Worm (Caenorhabditis elegans): ENCODE data around the gene cpg-2.

The cpg-2 gene

DNA sequence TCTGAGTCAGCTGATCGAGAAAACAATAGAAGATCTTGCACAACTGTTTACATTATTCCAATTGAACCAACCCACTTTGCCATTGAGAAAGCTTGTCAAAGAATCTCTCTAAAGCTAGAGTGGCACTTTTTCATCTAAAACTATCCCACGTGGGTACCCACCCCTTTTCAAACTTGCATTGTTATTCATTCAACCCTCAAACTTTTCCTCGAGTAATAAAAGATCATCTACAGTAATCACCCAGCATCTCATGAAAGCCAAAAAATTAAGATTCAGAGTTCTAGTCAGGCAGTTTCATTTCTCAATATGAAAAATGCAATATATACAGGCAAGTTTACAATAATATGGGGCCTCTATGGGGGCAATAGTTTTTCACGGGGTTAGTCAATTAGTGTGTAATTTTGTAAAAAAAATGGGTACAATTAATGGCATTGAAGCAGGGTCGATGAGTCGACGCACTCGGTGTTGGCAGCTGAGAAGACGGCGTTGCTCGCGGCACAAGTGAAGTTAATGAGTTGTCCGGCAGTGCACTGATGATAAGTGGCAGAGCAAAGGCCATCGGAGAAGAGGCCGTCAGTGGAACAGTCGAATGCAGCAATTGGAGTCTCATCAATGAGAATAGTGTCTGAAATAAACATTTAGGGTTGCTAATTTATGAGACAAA is 1.8 kb downstream of the cpg-2 start:
- TF ChIP-seq lin-13 (tag; optimal IDR thresholded peaks at IDR 0.05), result no peak
- no peak for TF ChIP-seq ham-2 (GFP tag; optimal IDR thresholded peaks at IDR 0.05)
- no peak for TF ChIP-seq ces-1 (GFP tag; optimal IDR thresholded peaks at IDR 0.05)
- no peak for TF ChIP-seq elt-1 (tag; optimal IDR thresholded peaks at IDR 0.05; ENCODE audit: borderline replicate concordance, insufficient read depth)
- no peak for TF ChIP-seq nhr-12 (tag; optimal IDR thresholded peaks at IDR 0.05)
- no peak for TF ChIP-seq elt-3 (tag; optimal IDR thresholded peaks at IDR 0.05)
- no peak for TF ChIP-seq mep-1 (tag; optimal IDR thresholded peaks at IDR 0.05)
- TF ChIP-seq M03D4.4 (tag; optimal IDR thresholded peaks at IDR 0.05), result no peak
- TF ChIP-seq flh-1 (GFP tag; optimal IDR thresholded peaks at IDR 0.05), result no peak
- TF ChIP-seq lin-32 (GFP tag; optimal IDR thresholded peaks at IDR 0.05), result no peak
- TF ChIP-seq sptf-1 (tag; optimal IDR thresholded peaks at IDR 0.05), result no peak
- TF ChIP-seq nhr-28 (tag; optimal IDR thresholded peaks at IDR 0.05), result no peak

DNA sequence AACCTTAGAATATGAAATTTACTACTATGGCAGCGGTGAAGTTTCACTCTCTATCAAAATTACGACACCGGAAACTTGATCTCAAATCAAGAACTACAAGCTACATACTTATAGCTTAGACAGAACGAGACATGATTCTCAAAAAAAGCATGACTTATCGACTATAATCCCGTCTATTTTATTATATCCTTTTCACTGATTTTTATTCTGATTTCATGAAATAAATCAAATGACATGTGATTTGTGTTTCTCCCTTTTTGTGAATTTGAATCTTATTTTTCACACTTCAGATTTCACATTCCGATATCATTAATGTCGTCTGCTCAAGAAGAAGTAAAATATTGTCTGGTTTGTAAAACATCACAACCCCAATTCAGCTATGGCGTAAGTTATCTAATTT is 3.8 kb downstream of the cpg-2 start, which contains the start of gene ZK418.11:
TSS of gene ZK418.11 (plus strand) at position 289 of the 400 bp plus-strand sequence.
- TF ChIP-seq mls-2 (tag; optimal IDR thresholded peaks at IDR 0.05) (no peak), zip-8 (tag; optimal IDR thresholded peaks at IDR 0.05) (no peak), nhr-2 (tag; optimal IDR thresholded peaks at IDR 0.05) (no peak), unc-120 (tag; optimal IDR thresholded peaks at IDR 0.05; ENCODE audit: poor library complexity, severe bottlenecking) (no peak), nhr-12 (tag; optimal IDR thresholded peaks at IDR 0.05) (no peak), flh-1 (GFP tag; optimal IDR thresholded peaks at IDR 0.05) (no peak), mep-1 (tag; optimal IDR thresholded peaks at IDR 0.05) (no peak), M03D4.4 (tag; optimal IDR thresholded peaks at IDR 0.05) (no peak), ceh-39 (tag; optimal IDR thresholded peaks at IDR 0.05) (no peak), elt-1 (tag; optimal IDR thresholded peaks at IDR 0.05; ENCODE audit: borderline replicate concordance, insufficient read depth) (no peak), drap-1 (GFP tag; optimal IDR thresholded peaks at IDR 0.05) (no peak), blmp-1 (tag; optimal IDR thresholded peaks at IDR 0.05) (no peak), mab-5 (tag; optimal IDR thresholded peaks at IDR 0.05) (no peak), sem-2 (GFP tag; optimal IDR thresholded peaks at IDR 0.05) (no peak), ceh-83 (GFP tag; optimal IDR thresholded peaks at IDR 0.05) (no peak), snpc-4 (tag; optimal IDR thresholded peaks at IDR 0.05) (no peak), bed-3 (GFP tag; optimal IDR thresholded peaks at IDR 0.05) (no peak)

DNA sequence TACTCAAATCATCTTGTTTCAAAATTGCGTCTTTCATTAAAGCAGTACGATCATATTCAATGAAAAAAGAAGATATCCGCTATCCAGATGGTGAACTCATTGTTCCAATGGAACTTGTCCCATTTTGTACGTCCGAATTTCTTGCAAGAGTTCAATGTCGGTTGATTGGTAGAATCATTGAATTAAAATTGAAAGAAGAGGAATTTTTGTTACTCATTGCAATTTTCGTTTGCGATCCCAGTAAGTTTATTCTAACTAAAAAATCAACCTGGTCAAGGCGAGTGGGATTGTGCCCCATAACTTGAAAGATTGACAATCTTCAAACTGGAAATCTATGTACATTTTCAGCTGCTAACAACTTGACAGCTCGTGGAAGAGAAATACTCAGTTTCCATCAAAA is 7.3 kb downstream of the cpg-2 start:
- no peak for TF ChIP-seq mls-2 (tag; optimal IDR thresholded peaks at IDR 0.05)
- no peak for TF ChIP-seq elt-3 (tag; optimal IDR thresholded peaks at IDR 0.05)
- TF ChIP-seq ceh-43 (GFP tag; optimal IDR thresholded peaks at IDR 0.05), result no peak
- TF ChIP-seq mab-5 (tag; optimal IDR thresholded peaks at IDR 0.05), result no peak
- TF ChIP-seq zip-8 (tag; optimal IDR thresholded peaks at IDR 0.05), result no peak
- no peak for TF ChIP-seq drap-1 (GFP tag; optimal IDR thresholded peaks at IDR 0.05)
- no peak for TF ChIP-seq nhr-2 (tag; optimal IDR thresholded peaks at IDR 0.05)
- no peak for TF ChIP-seq mep-1 (tag; optimal IDR thresholded peaks at IDR 0.05)
- TF ChIP-seq ham-2 (GFP tag; optimal IDR thresholded peaks at IDR 0.05), result no peak
- TF ChIP-seq sem-2 (GFP tag; optimal IDR thresholded peaks at IDR 0.05), result no peak
- TF ChIP-seq unc-120 (tag; optimal IDR thresholded peaks at IDR 0.05; ENCODE audit: poor library complexity, severe bottlenecking), result no peak
- TF ChIP-seq nhr-28 (tag; optimal IDR thresholded peaks at IDR 0.05), result no peak
- no peak for TF ChIP-seq lin-13 (tag; optimal IDR thresholded peaks at IDR 0.05)

DNA sequence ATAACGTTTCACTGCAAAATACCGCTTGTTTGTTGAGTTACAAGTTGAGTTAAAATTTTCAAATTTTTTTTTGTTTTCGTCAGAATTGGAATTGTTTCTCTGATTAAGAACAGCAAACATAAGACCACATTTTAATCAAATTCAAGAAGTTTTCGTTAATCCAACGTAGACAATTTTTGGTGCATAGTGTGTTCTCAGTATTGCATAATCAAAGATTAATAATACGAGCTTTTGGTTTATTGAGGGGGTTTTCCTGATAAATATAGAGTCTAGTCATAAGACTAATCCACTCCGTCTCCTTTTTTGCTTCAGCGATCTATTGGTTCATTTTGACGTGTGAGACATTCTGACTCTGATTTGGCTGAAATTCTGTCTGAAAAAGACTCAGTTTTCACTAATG is 8.6 kb downstream of the cpg-2 start, which contains the start of gene nhr-9:
TSS of gene nhr-9 (plus strand) at position 307 of the 400 bp plus-strand sequence.
- TF ChIP-seq nhr-76 (tag; optimal IDR thresholded peaks at IDR 0.05), result no peak
- TF ChIP-seq elt-1 (tag; optimal IDR thresholded peaks at IDR 0.05; ENCODE audit: borderline replicate concordance, insufficient read depth), result no peak
- TF ChIP-seq ceh-83 (GFP tag; optimal IDR thresholded peaks at IDR 0.05), result no peak
- TF ChIP-seq hlh-1 (tag; optimal IDR thresholded peaks at IDR 0.05), result no peak
- no peak for TF ChIP-seq unc-62 (GFP tag; optimal IDR thresholded peaks at IDR 0.05)
- TF ChIP-seq blmp-1 (tag; optimal IDR thresholded peaks at IDR 0.05), result no peak
- no peak for TF ChIP-seq M03D4.4 (tag; optimal IDR thresholded peaks at IDR 0.05)
- TF ChIP-seq nhr-12 (tag; optimal IDR thresholded peaks at IDR 0.05), result no peak
- no peak for TF ChIP-seq snpc-4 (tag; optimal IDR thresholded peaks at IDR 0.05)
- TF ChIP-seq ceh-43 (GFP tag; optimal IDR thresholded peaks at IDR 0.05), result no peak
- TF ChIP-seq sem-2 (GFP tag; optimal IDR thresholded peaks at IDR 0.05), result no peak

ce11 chrIII:7091042-7091441 is 12.7 kb downstream of the cpg-2 start, which contains the start of gene ZK418.2:
Gene ZK418.2, plus strand, starts transcription at chrIII:7091342.
- TF ChIP-seq sem-2 (GFP tag; optimal IDR thresholded peaks at IDR 0.05) (no peak), snpc-4 (tag; optimal IDR thresholded peaks at IDR 0.05) (no peak), lin-13 (tag; optimal IDR thresholded peaks at IDR 0.05) (no peak)

Data from whole organism, mixed stage, embryonic.